Worm (Caenorhabditis elegans): ENCODE measurements around the gene ubq-1.

Gene ubq-1

DNA sequence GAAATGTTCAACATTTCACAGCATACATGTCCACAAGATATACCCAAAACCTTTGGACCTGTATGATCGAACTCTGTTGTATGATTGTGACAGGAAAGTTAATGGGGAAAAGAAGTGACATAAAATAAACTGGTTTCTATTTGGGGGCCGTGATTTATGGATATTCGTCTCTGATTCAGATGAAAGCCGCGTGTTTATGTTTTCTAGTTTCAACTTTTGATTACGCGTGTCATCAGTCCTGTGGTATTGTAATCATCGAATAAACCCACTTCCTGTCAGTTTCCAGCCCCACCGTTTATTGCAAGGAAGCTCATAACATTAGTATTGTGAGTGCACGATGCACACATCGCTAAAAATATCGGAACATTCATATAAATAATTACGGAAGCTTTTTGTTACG lies 17.8 kb upstream of the ubq-1 start:
- peak; percentile 3 for TF ChIP-seq nhr-129 (tag; optimal IDR thresholded peaks at IDR 0.05)
- TF ChIP-seq blmp-1 (tag; optimal IDR thresholded peaks at IDR 0.05; ENCODE audit: insufficient read depth), result peak; percentile 33
- TF ChIP-seq sma-3 (GFP tag; optimal IDR thresholded peaks at IDR 0.05), result peak; percentile 59
- no peak for TF ChIP-seq zag-1 (tag; optimal IDR thresholded peaks at IDR 0.05)
- peak; percentile 83 for TF ChIP-seq nhr-25 (tag; optimal IDR thresholded peaks at IDR 0.05)
- TF ChIP-seq nhr-6 (tag; optimal IDR thresholded peaks at IDR 0.05), result no peak
- TF ChIP-seq ztf-1 (GFP tag; conservative IDR thresholded peaks at IDR 0.05), result no peak
- TF ChIP-seq sma-9 (GFP tag; optimal IDR thresholded peaks at IDR 0.05), result peak; percentile 73
- TF ChIP-seq sma-9 (tag; optimal IDR thresholded peaks at IDR 0.05), result no peak
- peak; percentile 6 for TF ChIP-seq egl-27 (tag; optimal IDR thresholded peaks at IDR 0.05)
- TF ChIP-seq crh-2 (tag; optimal IDR thresholded peaks at IDR 0.05), result peak; percentile 25
- no peak for TF ChIP-seq fos-1 (tag; optimal IDR thresholded peaks at IDR 0.05)
- peak; percentile 25 for TF ChIP-seq gmeb-1 (tag; optimal IDR thresholded peaks at IDR 0.05)
- TF ChIP-seq nhr-11 (tag; optimal IDR thresholded peaks at IDR 0.05), result no peak
- no peak for TF ChIP-seq nhr-77 (tag; optimal IDR thresholded peaks at IDR 0.05)
- peak; percentile 49 for TF ChIP-seq nhr-21 (tag; optimal IDR thresholded peaks at IDR 0.05)

DNA sequence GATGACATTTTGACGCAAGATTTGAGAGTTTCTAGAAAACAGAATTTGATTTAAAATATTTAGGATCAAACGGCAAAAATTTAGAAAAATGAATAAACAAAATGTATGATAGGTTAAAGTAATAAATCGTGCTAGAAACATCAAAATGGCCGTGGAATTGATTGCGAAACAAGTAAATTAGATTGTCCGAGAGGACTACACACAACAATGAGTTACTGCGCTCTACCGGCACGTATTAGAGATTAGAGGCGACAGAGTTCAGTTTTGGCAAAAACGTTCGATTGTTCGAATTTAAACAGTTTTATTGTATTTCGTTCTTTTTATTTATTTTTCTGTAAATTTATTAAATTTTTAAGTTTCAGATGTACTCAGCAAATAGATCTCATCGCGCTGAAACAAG lies 14.3 kb upstream of the ubq-1 start, which contains the start of the genes dnc-2 and bcl-7:
TSS of gene dnc-2 (minus strand) at position 33 of the 400 bp plus-strand sequence.
TSS of gene bcl-7 (plus strand) at position 363 of the 400 bp plus-strand sequence.
- TF ChIP-seq lin-13 (GFP tag; optimal IDR thresholded peaks at IDR 0.05) (peak; percentile 41), nhr-25 (tag; optimal IDR thresholded peaks at IDR 0.05) (peak; percentile 60), lsy-2 (tag; optimal IDR thresholded peaks at IDR 0.05) (peak; percentile 30 to 79), ztf-1 (GFP tag; conservative IDR thresholded peaks at IDR 0.05) (no peak), lin-11 (tag; optimal IDR thresholded peaks at IDR 0.05) (peak; percentile 17), gmeb-1 (tag; optimal IDR thresholded peaks at IDR 0.05) (peak; percentile 47), skn-1 (tag; optimal IDR thresholded peaks at IDR 0.05) (no peak), snpc-4 (tag; optimal IDR thresholded peaks at IDR 0.05) (peak; percentile 32), F13H6.1 (tag; optimal IDR thresholded peaks at IDR 0.05) (peak; percentile 26), nhr-23 (tag; optimal IDR thresholded peaks at IDR 0.05) (no peak), ceh-16 (tag; optimal IDR thresholded peaks at IDR 0.05) (no peak), nhr-21 (tag; optimal IDR thresholded peaks at IDR 0.05) (peak; percentile 38), alr-1 (tag; optimal IDR thresholded peaks at IDR 0.05) (no peak), nhr-12 (tag; optimal IDR thresholded peaks at IDR 0.05) (no peak), C34F6.9 (tag; optimal IDR thresholded peaks at IDR 0.05) (peak; percentile 85), sma-3 (GFP tag; optimal IDR thresholded peaks at IDR 0.05) (peak; percentile 39), nhr-129 (tag; optimal IDR thresholded peaks at IDR 0.05) (peak; percentile 36), lin-39 (tag; optimal IDR thresholded peaks at IDR 0.05) (no peak), unc-55 (GFP tag; optimal IDR thresholded peaks at IDR 0.05) (peak; percentile 84), ZK546.5 (tag; optimal IDR thresholded peaks at IDR 0.05) (no peak), sma-9 (GFP tag; optimal IDR thresholded peaks at IDR 0.05) (peak; percentile 58), sma-9 (tag; optimal IDR thresholded peaks at IDR 0.05) (no peak), crh-2 (tag; optimal IDR thresholded peaks at IDR 0.05) (peak; percentile 54), fos-1 (tag; optimal IDR thresholded peaks at IDR 0.05) (peak; percentile 27)

DNA sequence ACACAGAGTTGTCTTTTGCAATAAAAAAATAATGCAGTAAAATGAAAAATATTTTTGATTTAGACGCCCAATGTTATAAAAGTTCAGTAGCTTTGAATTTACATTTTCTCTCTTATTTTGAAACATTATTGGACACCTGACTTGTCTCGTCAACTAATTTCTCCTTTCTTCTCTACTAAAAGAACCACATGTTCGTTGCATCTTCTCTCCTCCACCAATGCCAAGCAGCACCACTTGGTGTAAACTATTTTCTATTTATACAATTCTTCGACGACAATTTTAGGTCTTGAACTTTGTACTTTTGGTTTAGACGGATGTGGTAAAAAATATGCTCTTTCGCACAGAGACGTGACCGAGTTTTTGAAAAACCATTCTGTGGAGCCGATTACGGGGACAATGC lies 9.4 kb upstream of the ubq-1 start:
- TF ChIP-seq nhr-10 (tag; optimal IDR thresholded peaks at IDR 0.05) (no peak), nhr-129 (tag; optimal IDR thresholded peaks at IDR 0.05) (peak; percentile 17), F13H6.1 (tag; optimal IDR thresholded peaks at IDR 0.05) (peak; percentile 24), nhr-237 (tag; optimal IDR thresholded peaks at IDR 0.05) (no peak), lsy-2 (tag; optimal IDR thresholded peaks at IDR 0.05) (peak in 1 of 2 experiments; percentile 40), egl-27 (tag; optimal IDR thresholded peaks at IDR 0.05) (no peak), sma-9 (GFP tag; optimal IDR thresholded peaks at IDR 0.05) (peak; percentile 33), sma-9 (tag; optimal IDR thresholded peaks at IDR 0.05) (no peak), skn-1 (tag; optimal IDR thresholded peaks at IDR 0.05) (no peak), sem-4 (tag; optimal IDR thresholded peaks at IDR 0.05) (no peak)

DNA sequence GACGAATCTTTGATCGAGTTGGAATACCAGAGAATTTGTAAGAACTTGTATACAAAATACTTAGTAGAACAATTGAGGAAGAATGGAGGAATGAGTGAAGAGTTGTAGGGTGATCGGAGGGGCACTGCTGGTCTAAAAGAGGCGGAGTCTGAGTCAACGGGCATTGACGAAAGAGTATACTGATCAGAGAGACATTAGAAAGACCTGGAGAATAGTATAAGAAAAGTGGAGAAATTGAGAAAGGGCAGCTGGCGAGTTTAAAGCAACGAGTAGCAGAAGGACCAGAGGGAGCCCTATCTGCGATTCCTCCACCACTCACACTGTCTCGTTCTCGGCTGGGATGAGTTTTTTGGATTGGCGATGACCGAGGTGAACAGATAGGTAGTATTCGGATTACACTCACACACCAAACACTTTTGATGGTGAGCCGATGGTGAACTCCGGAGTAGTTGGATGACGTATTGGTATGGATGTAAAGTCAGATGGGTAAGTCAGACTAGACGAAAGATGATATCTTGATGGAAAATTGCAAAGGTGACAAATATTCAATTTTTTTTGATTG lies 8.5 kb upstream of the ubq-1 start, which contains the start of gene EGAP1.5:
TSS of gene EGAP1.5 (plus strand) at position 289 of the 562 bp plus-strand sequence.
- TF ChIP-seq nhr-25 (tag; optimal IDR thresholded peaks at IDR 0.05) (no peak), nhr-129 (tag; optimal IDR thresholded peaks at IDR 0.05) (peak; percentile 31), F13H6.1 (tag; optimal IDR thresholded peaks at IDR 0.05) (peak; percentile 32)

DNA sequence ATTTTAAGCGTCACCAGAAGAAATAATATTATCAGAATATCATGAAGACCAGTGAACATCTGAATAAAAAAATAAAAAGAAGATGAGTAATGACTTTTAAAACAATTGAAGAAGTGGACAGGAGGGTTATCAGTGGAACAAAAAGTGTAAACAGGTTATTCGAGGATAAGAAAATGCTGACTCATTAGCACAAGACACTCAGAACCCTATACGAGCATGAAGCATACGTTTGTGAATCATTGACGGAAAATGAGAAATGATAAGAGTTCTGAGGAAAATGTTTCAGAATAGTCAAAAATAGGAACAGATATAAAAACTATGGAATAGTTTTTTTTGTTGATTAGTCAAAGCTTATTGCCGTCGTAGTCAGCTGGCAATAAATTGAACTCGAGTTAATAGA lies 7.2 kb upstream of the ubq-1 start, which contains the start of gene zmp-1:
TSS of gene zmp-1 (minus strand) at position 101 of the 400 bp plus-strand sequence.
- TF ChIP-seq skn-1 (tag; optimal IDR thresholded peaks at IDR 0.05) (no peak), sma-3 (GFP tag; optimal IDR thresholded peaks at IDR 0.05) (no peak), ceh-16 (tag; optimal IDR thresholded peaks at IDR 0.05) (no peak), crh-2 (tag; optimal IDR thresholded peaks at IDR 0.05) (no peak), ztf-11 (tag; optimal IDR thresholded peaks at IDR 0.05) (no peak), nhr-10 (tag; optimal IDR thresholded peaks at IDR 0.05) (no peak), nhr-129 (tag; optimal IDR thresholded peaks at IDR 0.05) (no peak), nhr-21 (tag; optimal IDR thresholded peaks at IDR 0.05) (no peak), nhr-11 (tag; optimal IDR thresholded peaks at IDR 0.05) (no peak), gmeb-1 (tag; optimal IDR thresholded peaks at IDR 0.05) (no peak), nhr-6 (tag; optimal IDR thresholded peaks at IDR 0.05) (no peak), lin-13 (GFP tag; optimal IDR thresholded peaks at IDR 0.05) (no peak), mbf-1 (tag; optimal IDR thresholded peaks at IDR 0.05) (no peak), egl-27 (tag; optimal IDR thresholded peaks at IDR 0.05) (no peak), ztf-4 (tag; optimal IDR thresholded peaks at IDR 0.05) (no peak), ceh-82 (tag; optimal IDR thresholded peaks at IDR 0.05) (no peak), aly-2 (tag; optimal IDR thresholded peaks at IDR 0.05) (no peak), peb-1 (tag; optimal IDR thresholded peaks at IDR 0.05) (no peak)
